Worm (Caenorhabditis elegans) whole organism, L4/young adult: ENCODE results near the gene puf-6.

Experiments
- dao-5 ChIP-seq: sonication (generic microtip); optimal IDR thresholded peaks from 2 replicates; lab custom pipeline; 2016; ENCODE audit warnings: missing genotype, missing genetic modification characterization, moderate library complexity, missing compliant biosample characterization
- him-1 ChIP-seq: sonication (generic microtip); optimal IDR thresholded peaks from 2 replicates; lab custom pipeline; 2016; ENCODE audit warnings: missing genotype, missing genetic modification reagents, missing genetic modification characterization, missing compliant biosample characterization

ce11 chrII:12994009-12994788 lies 49.0 kb downstream of the puf-6 start:
- TF ChIP-seq him-1 (tag; lab: Kevin White, UChicago) (no peak), dao-5 (no peak)
